Worm (Caenorhabditis elegans) whole organism, late embryonic: ENCODE data around the gene fbxa-43.

Experiments
- C38D4.7 ChIP-seq: fragments of 200-800 bp; sonication (Bioruptor generic); optimal IDR thresholded peaks from 2 replicates; lab custom pipeline; 2018; ENCODE audit warnings: mild to moderate bottlenecking, missing genetic modification characterization, moderate library complexity, missing compliant biosample characterization
- ceh-31 ChIP-seq: sonication (generic microtip); optimal IDR thresholded peaks from 2 replicates; lab custom pipeline; 2016; ENCODE audit warnings: missing genetic modification characterization, missing compliant biosample characterization
- fkh-10 ChIP-seq: fragments of 150-350 bp; optimal IDR thresholded peaks from 2 replicates; lab custom pipeline; 2014; ENCODE audit warnings: missing biosample characterization, missing genetic modification reagents, missing genetic modification characterization
- lin-11 ChIP-seq: fragments of 200-800 bp; sonication (Bioruptor generic); optimal IDR thresholded peaks from 2 replicates; lab custom pipeline; 2018; ENCODE audit warnings: mild to moderate bottlenecking, missing genetic modification characterization, missing compliant biosample characterization
- npax-4 ChIP-seq: sonication (generic microtip); optimal IDR thresholded peaks from 2 replicates; lab custom pipeline; 2016; ENCODE audit warnings: missing genetic modification characterization, missing compliant biosample characterization
- pag-3 ChIP-seq: sonication (generic microtip); optimal IDR thresholded peaks from 2 replicates; lab custom pipeline; 2016; ENCODE audit warnings: missing compliant biosample characterization, missing genetic modification characterization, borderline replicate concordance
- unc-55 ChIP-seq: sonication (generic microtip); optimal IDR thresholded peaks from 2 replicates; lab custom pipeline; 2017; ENCODE audit warnings: missing biosample characterization, missing genetic modification reagents, missing genetic modification characterization
- ztf-16 ChIP-seq: sonication (generic microtip); optimal IDR thresholded peaks from 2 replicates; lab custom pipeline; 2017; ENCODE audit warnings: missing genetic modification characterization, missing compliant biosample characterization

- TF ChIP-seq ceh-31 (tag; lab: Kevin White, UChicago) (no peak), fkh-10 (GFP tag; lab: Kevin White, UChicago) (no peak), ztf-16 (tag; lab: Kevin White, UChicago) (no peak), lin-11 (tag; lab: Kevin White, UChicago) (no peak), C38D4.7 (no peak), npax-4 (tag; lab: Kevin White, UChicago) (no peak), unc-55 (GFP tag; lab: Kevin White, UChicago) (no peak), pag-3 (tag; lab: Kevin White, UChicago) (no peak)
Observed at ce11 chrIII:2276842-2277241, 18.1 kb upstream of the fbxa-43 start, which contains the start of gene Y54F10BM.21.
